Worm (Caenorhabditis elegans): ENCODE measurements around the gene cyb-3.

ce11 chrV:15399691-15400377, 4.3 kb downstream of the cyb-3 start, which contains the start of the genes T06E6.15 and sri-7:
- TF ChIP-seq ama-1 (optimal IDR thresholded peaks at IDR 0.05) (no peak), F13C5.2 (tag; optimal IDR thresholded peaks at IDR 0.05) (no peak), sea-1 (GFP tag; conservative IDR thresholded peaks at IDR 0.05) (no peak), pes-1 (GFP tag; IDR thresholded peaks at IDR 0.05) (no peak), scrt-1 (GFP tag; IDR thresholded peaks at IDR 0.05) (no peak), aly-1 (tag; optimal IDR thresholded peaks at IDR 0.05) (no peak), tbx-37 (GFP tag; conservative IDR thresholded peaks at IDR 0.05) (no peak)
